Worm (Caenorhabditis elegans): ENCODE data around the gene T13C5.2.

Gene T13C5.2

DNA sequence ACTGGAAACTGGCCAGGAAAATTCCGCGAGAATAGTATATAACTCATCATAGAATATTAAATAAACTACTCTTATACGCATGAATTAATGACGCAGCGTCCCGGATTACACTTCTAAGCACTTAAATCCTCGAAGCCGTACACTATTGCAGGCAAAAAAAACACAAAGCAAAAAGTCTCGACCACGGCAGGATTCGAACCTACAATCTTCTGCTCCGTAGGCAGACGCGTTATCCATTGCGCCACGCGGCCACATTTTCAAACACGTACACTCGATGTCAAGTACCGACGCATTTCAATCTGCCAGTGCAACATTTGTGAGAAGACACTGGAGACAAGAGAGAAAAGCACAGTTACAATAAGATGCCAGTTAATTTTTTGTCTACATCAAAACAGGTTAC, 35.1 kb downstream of the T13C5.2 start (continued):
- TF ChIP-seq ceh-32 (tag; optimal IDR thresholded peaks at IDR 0.05; ENCODE audit: poor library complexity) (no peak), ceh-44 (GFP tag; IDR thresholded peaks at IDR 0.05) (peak; percentile 76; the same call in 1 of the 2 replicates), F44E2.7 (GFP tag; IDR thresholded peaks at IDR 0.05) (peak; percentile 62; the same call in 1 of the 2 replicates), madf-5 (GFP tag; IDR thresholded peaks at IDR 0.05) (0 out of 4 replicates have a peak, but pooled peaks have one; percentile 26 to 71), daf-16 (GFP tag; optimal IDR thresholded peaks at IDR 0.05) (peak; percentile 31 to 64), daf-16 (tag; optimal IDR thresholded peaks at IDR 0.05) (no peak), lin-1 (GFP tag; IDR thresholded peaks at IDR 0.05) (peak; percentile 34; the same call in 1 of the 2 replicates), saeg-2 (GFP tag; IDR thresholded peaks at IDR 0.05) (0 out of 2 replicates have a peak, but pooled peaks have one; percentile 12), hlh-30 (tag; optimal IDR thresholded peaks at IDR 0.05; ENCODE audit: insufficient read depth) (peak; percentile 29), dve-1 (tag; optimal IDR thresholded peaks at IDR 0.05; ENCODE audit: insufficient read depth) (peak; percentile 31), Y48G9A.11 (GFP tag; IDR thresholded peaks at IDR 0.05) (peak; percentile 61; the same call in 1 of the 2 replicates), ZK546.5 (tag; optimal IDR thresholded peaks at IDR 0.05) (no peak), daf-8 (GFP tag; IDR thresholded peaks at IDR 0.05) (no peak), ceh-62 (tag; optimal IDR thresholded peaks at IDR 0.05) (no peak), nhr-11 (tag; optimal IDR thresholded peaks at IDR 0.05) (no peak), daf-19 (GFP tag; conservative IDR thresholded peaks at IDR 0.05) (peak; percentile 74; the same call in 1 of the 2 replicates), ama-1 (optimal IDR thresholded peaks at IDR 0.05) (no peak), nhr-76 (tag; optimal IDR thresholded peaks at IDR 0.05) (no peak), dmd-8 (GFP tag; IDR thresholded peaks at IDR 0.05) (0 out of 2 replicates have a peak, but pooled peaks have one; percentile 63), nhr-48 (tag; optimal IDR thresholded peaks at IDR 0.05) (peak; percentile 64), unc-39 (tag; optimal IDR thresholded peaks at IDR 0.05) (no peak), php-3 (GFP tag; IDR thresholded peaks at IDR 0.05) (0 out of 2 replicates have a peak, but pooled peaks have one; percentile 36), nhr-25 (tag; optimal IDR thresholded peaks at IDR 0.05; ENCODE audit: borderline replicate concordance, insufficient read depth) (peak; percentile 24), daf-12 (tag; optimal IDR thresholded peaks at IDR 0.05) (no peak), hmg-1.1 (GFP tag; IDR thresholded peaks at IDR 0.05) (peak; percentile 73), zfp-2 (tag; optimal IDR thresholded peaks at IDR 0.05) (peak; percentile 17), hif-1 (tag; optimal IDR thresholded peaks at IDR 0.05) (peak; percentile 27 to 57), mes-2 (tag; optimal IDR thresholded peaks at IDR 0.05; ENCODE audit: poor library complexity, severe bottlenecking) (peak; percentile 80), gei-8 (GFP tag; optimal IDR thresholded peaks at IDR 0.05) (peak; percentile 43), Y5F2A.4 (GFP tag; optimal IDR thresholded peaks at IDR 0.05) (no peak), mep-1 (tag; optimal IDR thresholded peaks at IDR 0.05) (peak; percentile 71), ceh-20 (GFP tag; IDR thresholded peaks at IDR 0.05) (peak; percentile 57; the same call in 1 of the 2 replicates), ctbp-1 (GFP tag; IDR thresholded peaks at IDR 0.05) (peak; percentile 61), nhr-10 (tag; optimal IDR thresholded peaks at IDR 0.05) (no peak), snpc-4 (tag; optimal IDR thresholded peaks at IDR 0.05) (no peak), nhr-42 (GFP tag; IDR thresholded peaks at IDR 0.05) (peak; percentile 56; the same call in 1 of the 2 replicates), mdt-29 (GFP tag; IDR thresholded peaks at IDR 0.05) (peak; percentile 63; the same call in 1 of the 2 replicates), R02D3.7 (tag; optimal IDR thresholded peaks at IDR 0.05) (no peak), egl-43 (GFP tag; IDR thresholded peaks at IDR 0.05) (peak; percentile 87), aha-1 (tag) (no peak), nhr-41 (GFP tag; IDR thresholded peaks at IDR 0.05) (peak; percentile 74; the same call in 1 of the 2 replicates)

DNA sequence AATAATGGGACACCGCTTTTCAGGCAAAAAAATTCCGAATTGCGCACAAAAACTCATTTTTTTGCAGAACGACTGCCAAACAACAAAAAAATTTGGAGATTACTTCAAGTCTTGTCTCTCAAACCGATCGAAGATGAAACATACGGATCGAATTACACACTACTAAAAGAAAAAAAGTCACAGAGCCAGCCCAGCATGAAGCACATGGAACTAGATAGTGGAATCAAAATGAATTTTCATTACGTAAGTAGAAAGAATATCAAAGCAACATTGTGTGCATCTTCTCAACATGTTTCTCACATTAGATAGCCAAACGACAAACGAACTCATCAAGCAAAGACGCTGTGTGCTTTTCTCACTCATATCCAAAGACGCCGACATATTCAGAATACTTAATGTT, 36.3 kb downstream of the T13C5.2 start:
- TF ChIP-seq daf-16 (GFP tag; optimal IDR thresholded peaks at IDR 0.05) (no peak), daf-16 (tag; optimal IDR thresholded peaks at IDR 0.05) (no peak), F44E2.7 (GFP tag; IDR thresholded peaks at IDR 0.05) (no peak), jun-1 (tag; optimal IDR thresholded peaks at IDR 0.05) (no peak), ceh-20 (GFP tag; IDR thresholded peaks at IDR 0.05) (no peak), zip-11 (GFP tag; IDR thresholded peaks at IDR 0.05) (no peak), ZK546.5 (tag; optimal IDR thresholded peaks at IDR 0.05) (no peak), mdl-1 (tag; optimal IDR thresholded peaks at IDR 0.05) (no peak), mes-2 (tag; optimal IDR thresholded peaks at IDR 0.05; ENCODE audit: poor library complexity, severe bottlenecking) (no peak), mdt-29 (GFP tag; IDR thresholded peaks at IDR 0.05) (no peak), ceh-28 (tag; optimal IDR thresholded peaks at IDR 0.05) (no peak), tra-1 (GFP tag; IDR thresholded peaks at IDR 0.05) (no peak), zag-1 (tag; optimal IDR thresholded peaks at IDR 0.05) (no peak), hlh-11 (tag; optimal IDR thresholded peaks at IDR 0.05) (no peak), madf-9 (GFP tag; conservative IDR thresholded peaks at IDR 0.05) (no peak), daf-19 (GFP tag; conservative IDR thresholded peaks at IDR 0.05) (no peak), F10B5.3 (tag; optimal IDR thresholded peaks at IDR 0.05) (no peak), ceh-32 (tag; optimal IDR thresholded peaks at IDR 0.05; ENCODE audit: poor library complexity) (no peak)

Data from whole organism, L4 larva.